Worm (Caenorhabditis elegans): ENCODE data around the gene erh-1.

Gene erh-1

ce11 chrV:10532725-10533124, 46.2 kb downstream of the erh-1 start, which contains the start of gene txt-10 (continued):
- TF ChIP-seq dmd-9 (GFP tag; IDR thresholded peaks at IDR 0.05): no peak
- TF ChIP-seq ces-1 (GFP tag; optimal IDR thresholded peaks at IDR 0.05): no peak
- no peak for TF ChIP-seq zfp-2 (tag; optimal IDR thresholded peaks at IDR 0.05)

ce11 chrV:10529600-10529999, 49.3 kb downstream of the erh-1 start:
- TF ChIP-seq aha-1 (tag) (peak; percentile 90), madf-5 (GFP tag; IDR thresholded peaks at IDR 0.05) (no peak), nhr-28 (tag; optimal IDR thresholded peaks at IDR 0.05) (peak; percentile 31)

- TF ChIP-seq saeg-2 (GFP tag; IDR thresholded peaks at IDR 0.05) (no peak), lin-38 (GFP tag; IDR thresholded peaks at IDR 0.05) (no peak), nhr-77 (tag; optimal IDR thresholded peaks at IDR 0.05) (no peak), dmd-6 (GFP tag; IDR thresholded peaks at IDR 0.05) (no peak), madf-9 (GFP tag; conservative IDR thresholded peaks at IDR 0.05) (no peak), ztf-7 (tag; optimal IDR thresholded peaks at IDR 0.05) (no peak), mxl-2 (GFP tag; conservative IDR thresholded peaks at IDR 0.05) (no peak), ceh-82 (tag; optimal IDR thresholded peaks at IDR 0.05) (no peak), lin-1 (GFP tag; IDR thresholded peaks at IDR 0.05) (no peak), nhr-28 (tag; optimal IDR thresholded peaks at IDR 0.05) (no peak)
Observed at ce11 chrV:10528500-10528899, 50.4 kb downstream of the erh-1 start, which contains the start of gene F25D1.3. F25D1.3 (plus strand) TSS chrV:10528724.

Measured in whole organism, L4 larva.